Worm (Caenorhabditis elegans) whole organism, L2 larva: ENCODE measurements around the gene F29C12.6.

Source experiments
- blmp-1 ChIP-seq: sonication (generic microtip); optimal IDR thresholded peaks from 2 replicates; lab custom pipeline; 2017; ENCODE audit warnings: missing genetic modification characterization, mild to moderate bottlenecking, missing compliant biosample characterization, antibody characterized with exemption, moderate library complexity; ENCODE audit not compliant: insufficient read depth
- crh-2 ChIP-seq: sonication (generic microtip); optimal IDR thresholded peaks from 2 replicates; lab custom pipeline; 2017; ENCODE audit warnings: missing biosample characterization, missing genetic modification characterization
- mab-5 ChIP-seq: fragments of 150-350 bp; optimal IDR thresholded peaks from 2 replicates; lab custom pipeline; 2014; ENCODE audit warnings: missing biosample characterization, missing genetic modification characterization
- mdl-1 ChIP-seq, 2 experiments: fragments of 150-350 bp in 1 of 2; sonication (generic microtip) in 1 of 2; optimal IDR thresholded peaks; 2 replicates each; lab custom pipeline; 2017; ENCODE audit warnings: missing biosample characterization in 2 of 2, missing genetic modification characterization in 2 of 2
- nhr-237 ChIP-seq: fragments of 150-350 bp; optimal IDR thresholded peaks from 2 replicates; lab custom pipeline; 2014; ENCODE audit warnings: missing biosample characterization, missing genetic modification characterization
- nhr-77 ChIP-seq: fragments of 150-350 bp; optimal IDR thresholded peaks from 2 replicates; lab custom pipeline; 2014; ENCODE audit warnings: missing biosample characterization, missing genetic modification characterization
- zag-1 ChIP-seq: fragments of 150-350 bp; optimal IDR thresholded peaks from 2 replicates; lab custom pipeline; 2014; ENCODE audit warnings: missing biosample characterization, missing genetic modification characterization
- ztf-4 ChIP-seq: fragments of 150-350 bp; optimal IDR thresholded peaks from 2 replicates; lab custom pipeline; 2014; ENCODE audit warnings: missing biosample characterization, missing genetic modification characterization

DNA sequence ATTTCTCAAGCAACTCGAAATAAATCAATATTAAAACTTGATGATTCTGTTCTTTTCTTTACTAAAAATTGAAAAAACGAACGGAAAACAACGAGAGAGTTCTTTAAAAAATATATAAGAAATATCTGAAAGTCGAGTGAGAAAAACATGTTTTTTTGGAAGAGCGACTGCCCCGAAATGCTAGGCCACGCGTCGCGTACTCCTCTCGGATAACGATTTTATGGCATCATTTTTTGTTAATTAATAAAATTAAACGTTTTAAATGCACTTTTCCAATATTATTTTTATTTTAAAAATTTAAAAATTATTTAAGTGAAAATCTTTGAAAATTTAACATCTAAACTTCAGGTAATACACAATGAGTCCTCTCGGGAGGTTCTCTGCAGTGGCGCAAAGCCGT lies 12.6 kb upstream of the F29C12.6 start, which contains the start of gene gfm-1:
- TF ChIP-seq nhr-77 (tag; lab: Kevin White, UChicago) = no peak
- no peak for TF ChIP-seq ztf-4 (tag; lab: Kevin White, UChicago)
- TF ChIP-seq zag-1 (tag; lab: Kevin White, UChicago) = no peak
- TF ChIP-seq mab-5 (tag; lab: Kevin White, UChicago) = no peak
- no peak for TF ChIP-seq nhr-237 (tag; lab: Kevin White, UChicago)
- TF ChIP-seq crh-2 (tag; lab: Kevin White, UChicago) = peak; percentile 50
- TF ChIP-seq mdl-1 (tag; optimal IDR thresholded peaks at IDR 0.05; lab: Kevin White, UChicago) = peak in 1 of 2 experiments; percentile 12
- TF ChIP-seq blmp-1 (tag; lab: Kevin White, UChicago) = no peak
